Fruit fly (Drosophila melanogaster): ENCODE measurements around the gene Grp170.

The Grp170 gene

dm6 chrX:2274704-2275199, at the start of gene Grp170 (continued):
- TF ChIP-seq sd (tag; optimal IDR thresholded peaks at IDR 0.05) (no peak), Antp (GFP tag; optimal IDR thresholded peaks at IDR 0.05) (no peak), pzg (GFP tag; optimal IDR thresholded peaks at IDR 0.05) (peak; percentile 91), CG16813 (GFP tag; IDR thresholded peaks at IDR 0.05; ENCODE audit: partially characterized antibody) (peak; percentile 87), Hr39 (optimal IDR thresholded peaks at IDR 0.05) (no peak), CG13775 (GFP tag; optimal IDR thresholded peaks at IDR 0.05) (no peak), CG5245 (GFP tag; optimal IDR thresholded peaks at IDR 0.05) (no peak), bbx (GFP tag; IDR thresholded peaks at IDR 0.05; ENCODE audit: partially characterized antibody) (peak; percentile 92), CG4617 (GFP tag; optimal IDR thresholded peaks at IDR 0.05; ENCODE audit: borderline replicate concordance) (peak; percentile 7), CG34376 (GFP tag; optimal IDR thresholded peaks at IDR 0.05) (peak; percentile 38), CG17802 (tag; optimal IDR thresholded peaks at IDR 0.05) (no peak), D19A (tag; optimal IDR thresholded peaks at IDR 0.05) (no peak), Dip3 (GFP tag; optimal IDR thresholded peaks at IDR 0.05) (peak; percentile 6), da (GFP tag; optimal IDR thresholded peaks at IDR 0.05) (no peak), en (GFP tag; optimal IDR thresholded peaks at IDR 0.05) (no peak), otp (GFP tag; IDR thresholded peaks at IDR 0.05) (no peak), CHES-1-like (GFP tag; optimal IDR thresholded peaks at IDR 0.05) (peak; percentile 22), CG14710 (tag; optimal IDR thresholded peaks at IDR 0.05) (peak; percentile 66), CG11560 (tag; IDR thresholded peaks at IDR 0.05) (no peak), CG2678 (tag; optimal IDR thresholded peaks at IDR 0.05) (peak; percentile 12), pfk (GFP tag; optimal IDR thresholded peaks at IDR 0.05) (no peak), CG17385 (GFP tag; optimal IDR thresholded peaks at IDR 0.05) (peak; percentile 99), CG10147 (GFP tag; optimal IDR thresholded peaks at IDR 0.05) (no peak), CG7963 (GFP tag; IDR thresholded peaks at IDR 0.05; ENCODE audit: partially characterized antibody) (peak; percentile 85), chinmo (GFP tag; IDR thresholded peaks at IDR 0.05; ENCODE audit: partially characterized antibody) (peak; percentile 90; the same call in 3 of the 4 replicates), CG33213 (GFP tag; optimal IDR thresholded peaks at IDR 0.05) (no peak), CrebB (tag; optimal IDR thresholded peaks at IDR 0.05) (no peak), CG13894 (tag; optimal IDR thresholded peaks at IDR 0.05) (peak; percentile 35), Sin3A (optimal IDR thresholded peaks at IDR 0.05) (peak; percentile 72), her (GFP tag; optimal IDR thresholded peaks at IDR 0.05) (no peak), CG32767 (GFP tag; IDR thresholded peaks at IDR 0.05) (no peak), CG12659 (GFP tag; optimal IDR thresholded peaks at IDR 0.05) (peak; percentile 44), caup (GFP tag; optimal IDR thresholded peaks at IDR 0.05; ENCODE audit: severe bottlenecking) (peak; percentile 39), phol (tag; optimal IDR thresholded peaks at IDR 0.05) (peak; percentile 39), TFAM (GFP tag; optimal IDR thresholded peaks at IDR 0.05) (no peak), CG34422 (GFP tag; IDR thresholded peaks at IDR 0.05) (peak; percentile 88; the same call in 2 of the 3 replicates), CG13624 (GFP tag; optimal IDR thresholded peaks at IDR 0.05) (peak; percentile 6), CG17186 (GFP tag; optimal IDR thresholded peaks at IDR 0.05) (peak; percentile 58), GATAe (GFP tag; conservative IDR thresholded peaks at IDR 0.05) (no peak), CG2712 (tag; optimal IDR thresholded peaks at IDR 0.05) (peak; percentile 35), CG6175 (GFP tag; IDR thresholded peaks at IDR 0.05) (no peak), CG8388 (GFP tag; optimal IDR thresholded peaks at IDR 0.05) (no peak), Sry-δ (GFP tag; optimal IDR thresholded peaks at IDR 0.05) (peak; percentile 84), Side (GFP tag; optimal IDR thresholded peaks at IDR 0.05) (no peak), CG13287 (GFP tag; IDR thresholded peaks at IDR 0.05; ENCODE audit: partially characterized antibody) (peak; percentile 93), zen2 (GFP tag; IDR thresholded peaks at IDR 0.05; ENCODE audit: partially characterized antibody) (peak; percentile 76), Adf1 (GFP tag; IDR thresholded peaks at IDR 0.05) (peak; percentile 63), Mes4 (GFP tag; optimal IDR thresholded peaks at IDR 0.05) (no peak), zfh2 (GFP tag; optimal IDR thresholded peaks at IDR 0.05) (no peak), bowl (GFP tag; IDR thresholded peaks at IDR 0.05) (no peak), ssp (GFP tag; IDR thresholded peaks at IDR 0.05) (no peak)

All from whole organism, embryonic.